Fruit fly (Drosophila melanogaster) Kc167 (cell line): ENCODE data around the gene Cftr.

ENCODE experiments used
- Myc ChIP-seq: fragments of >200 bp; optimal IDR thresholded peaks from 2 replicates; lab custom pipeline; 2017; ENCODE audit warnings: missing external identifiers
- Sin3A ChIP-seq: fragments of >200 bp; optimal IDR thresholded peaks from 2 replicates; lab custom pipeline; 2018; ENCODE audit warnings: missing external identifiers
- h ChIP-seq: fragments of >200 bp; optimal IDR thresholded peaks from 3 replicates; lab custom pipeline; 2018; ENCODE audit warnings: missing external identifiers
- insv ChIP-seq: fragments of >200 bp; optimal IDR thresholded peaks from 3 replicates; lab custom pipeline; 2018; ENCODE audit warnings: missing external identifiers
- psq ChIP-seq: fragments of >200 bp; optimal IDR thresholded peaks from 2 replicates; lab custom pipeline; 2017; ENCODE audit warnings: missing external identifiers
- ttk ChIP-seq: sonication (Bioruptor generic); optimal IDR thresholded peaks from 2 replicates; lab custom pipeline; 2017; ENCODE audit warnings: missing external identifiers

Cftr gene

dm6 chr3R:24563039-24563825, 19.5 kb upstream of the Cftr start:
- TF ChIP-seq Sin3A (lab: Kevin White, UChicago), result no peak
- TF ChIP-seq psq (lab: Kevin White, UChicago), result no peak

DNA sequence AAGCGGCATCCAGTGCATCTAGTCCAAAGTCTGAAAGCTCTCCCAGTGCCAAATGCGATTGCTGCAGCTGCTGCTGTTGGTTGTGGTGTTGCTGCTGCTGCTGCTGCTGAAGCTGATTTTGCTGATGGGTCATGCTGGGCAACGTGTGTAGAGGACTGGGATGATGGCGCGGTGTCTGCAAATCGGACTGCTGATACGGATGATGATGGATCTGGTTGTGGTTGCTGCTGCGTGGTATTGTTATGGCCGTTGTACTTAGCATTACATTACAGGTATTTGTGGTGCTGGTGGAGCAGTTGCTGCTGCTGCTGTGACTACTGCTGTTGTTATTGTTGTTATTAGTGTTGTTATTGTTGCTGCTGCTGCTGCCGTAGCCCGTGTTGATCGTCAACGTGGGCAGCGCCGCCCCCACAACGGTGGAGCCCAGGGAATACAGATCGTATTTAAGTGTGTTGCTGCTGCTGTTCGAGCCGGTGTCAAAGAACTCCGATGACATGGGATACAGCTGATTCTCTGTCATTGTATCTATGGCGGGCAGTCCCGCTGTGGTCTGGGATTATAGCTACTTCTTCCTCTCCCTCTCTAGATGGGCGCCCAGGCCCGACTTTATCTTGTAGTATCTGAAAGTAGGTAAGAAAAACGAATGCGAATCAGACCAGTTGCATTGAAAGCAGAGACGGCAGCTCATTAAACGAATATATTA, 18.8 kb upstream of the Cftr start:
- TF ChIP-seq h, result no peak
- no peak for TF ChIP-seq Sin3A (lab: Kevin White, UChicago)
- TF ChIP-seq insv, result no peak
- no peak for TF ChIP-seq psq (lab: Kevin White, UChicago)
- no peak for TF ChIP-seq ttk (lab: Kevin White, UChicago)
- TF ChIP-seq Myc (lab: Kevin White, UChicago), result no peak

DNA sequence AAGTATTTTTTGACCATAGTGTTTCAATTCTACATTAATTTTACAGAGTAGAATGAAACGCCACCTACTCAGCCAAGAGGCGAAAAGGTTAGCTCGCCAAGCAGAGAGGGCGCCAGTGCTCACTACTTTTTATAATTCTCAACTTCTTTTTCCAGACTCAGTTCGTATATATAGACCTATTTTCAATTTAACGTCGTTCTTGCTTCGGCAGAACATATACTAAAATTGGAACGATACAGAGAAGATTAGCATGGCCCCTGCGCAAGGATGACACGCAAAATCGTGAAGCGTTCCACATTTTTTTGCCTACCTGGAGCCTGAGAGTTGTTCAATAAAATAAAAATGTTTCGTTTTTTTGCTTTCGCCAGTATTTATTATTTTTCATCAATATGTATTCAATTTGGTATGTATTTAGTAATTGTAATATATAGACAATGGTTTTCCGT, 13.3 kb upstream of the Cftr start:
- TF ChIP-seq insv, result no peak
- TF ChIP-seq Myc (lab: Kevin White, UChicago), result no peak
- no peak for TF ChIP-seq h
- TF ChIP-seq psq (lab: Kevin White, UChicago), result no peak
- no peak for TF ChIP-seq ttk (lab: Kevin White, UChicago)
- TF ChIP-seq Sin3A (lab: Kevin White, UChicago), result no peak

- TF ChIP-seq psq (lab: Kevin White, UChicago) (no peak), ttk (lab: Kevin White, UChicago) (no peak), insv (no peak), Myc (lab: Kevin White, UChicago) (no peak), h (no peak), Sin3A (lab: Kevin White, UChicago) (no peak)
Observed at dm6 chr3R:24556554-24556953, 12.8 kb upstream of the Cftr start.

dm6 chr3R:24555932-24556331, 12.2 kb upstream of the Cftr start:
- TF ChIP-seq ttk (lab: Kevin White, UChicago) (no peak), h (no peak), Myc (lab: Kevin White, UChicago) (no peak), Sin3A (lab: Kevin White, UChicago) (no peak), psq (lab: Kevin White, UChicago) (no peak), insv (no peak)

DNA sequence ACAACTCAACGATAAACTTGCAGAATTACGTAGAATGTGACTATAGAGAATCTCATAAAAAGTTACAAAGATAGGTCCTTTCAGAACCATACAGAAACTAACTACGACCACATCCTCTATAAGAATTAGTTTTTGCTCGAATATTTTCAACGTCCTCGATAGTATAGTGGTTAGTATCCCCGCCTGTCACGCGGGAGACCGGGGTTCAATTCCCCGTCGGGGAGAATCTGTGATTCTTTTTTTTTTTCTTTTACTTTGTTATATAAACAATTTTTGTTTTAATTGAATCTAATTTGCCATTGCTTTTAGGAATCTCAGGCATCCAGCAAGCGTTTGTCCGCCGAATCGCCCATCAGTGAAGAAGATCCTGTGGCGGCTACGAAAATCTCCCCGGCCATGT, 11.4 kb upstream of the Cftr start:
- TF ChIP-seq psq (lab: Kevin White, UChicago) (no peak), insv (no peak), h (no peak), Sin3A (lab: Kevin White, UChicago) (no peak), ttk (lab: Kevin White, UChicago) (no peak), Myc (lab: Kevin White, UChicago) (no peak)

dm6 chr3R:24550802-24551391, 7.2 kb upstream of the Cftr start:
- no peak for TF ChIP-seq insv
- no peak for TF ChIP-seq h
- no peak for TF ChIP-seq Myc (lab: Kevin White, UChicago)
- TF ChIP-seq psq (lab: Kevin White, UChicago), result no peak
- no peak for TF ChIP-seq ttk (lab: Kevin White, UChicago)
- TF ChIP-seq Sin3A (lab: Kevin White, UChicago), result no peak

- TF ChIP-seq Sin3A (lab: Kevin White, UChicago) (no peak), h (no peak), insv (no peak), ttk (lab: Kevin White, UChicago) (no peak), psq (lab: Kevin White, UChicago) (no peak), Myc (lab: Kevin White, UChicago) (no peak)
Observed at dm6 chr3R:24549834-24550233, 6.1 kb upstream of the Cftr start.

DNA sequence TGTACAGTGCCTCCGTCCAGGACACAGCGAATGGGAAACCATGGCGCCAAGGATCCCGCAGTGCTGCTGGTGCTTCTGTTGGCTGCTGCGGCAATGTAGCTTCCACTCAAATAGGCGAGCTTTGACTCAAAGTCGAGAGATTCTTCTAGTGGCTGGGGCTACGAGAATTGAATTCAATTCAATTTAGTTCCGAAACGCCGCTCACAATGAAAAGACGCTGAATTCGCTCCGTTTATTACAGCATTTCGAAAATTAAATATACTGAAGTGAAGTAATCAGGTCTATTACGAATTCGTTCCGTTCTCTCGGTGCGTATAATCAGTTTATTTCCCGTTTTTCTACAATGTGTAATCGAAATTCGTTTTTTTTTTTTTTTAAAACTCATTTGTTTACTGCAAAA, 5.1 kb upstream of the Cftr start:
- TF ChIP-seq ttk (lab: Kevin White, UChicago) (no peak), h (no peak), insv (no peak), psq (lab: Kevin White, UChicago) (no peak), Myc (lab: Kevin White, UChicago) (no peak), Sin3A (lab: Kevin White, UChicago) (no peak)

dm6 chr3R:24548216-24548615, 4.5 kb upstream of the Cftr start:
- TF ChIP-seq h, result no peak
- no peak for TF ChIP-seq Sin3A (lab: Kevin White, UChicago)
- no peak for TF ChIP-seq psq (lab: Kevin White, UChicago)
- TF ChIP-seq ttk (lab: Kevin White, UChicago), result no peak
- no peak for TF ChIP-seq Myc (lab: Kevin White, UChicago)
- no peak for TF ChIP-seq insv

DNA sequence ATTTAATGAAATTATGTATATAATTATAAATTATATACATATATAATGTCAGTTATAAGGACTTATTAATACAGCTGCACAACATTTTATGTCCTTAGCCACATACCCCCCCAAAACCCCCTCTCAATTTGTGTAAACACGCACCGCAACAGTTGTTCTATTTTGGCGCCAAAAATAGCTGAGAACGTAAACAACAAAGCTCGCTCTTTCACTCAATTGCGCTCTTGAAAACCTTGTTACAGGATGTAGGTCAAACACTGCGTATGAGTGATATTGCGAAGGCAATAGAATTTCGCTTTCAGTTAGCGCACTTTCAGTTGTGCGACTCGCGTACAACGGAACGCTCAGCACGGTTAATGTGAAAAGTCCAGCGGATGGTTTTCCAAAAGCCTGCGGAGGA, 674 bp upstream of the Cftr start, which contains the start of gene Esyt2:
Gene Esyt2, plus strand, starts transcription at position 332 of the 400 bp plus-strand sequence.
- TF ChIP-seq psq (lab: Kevin White, UChicago) (no peak), Myc (lab: Kevin White, UChicago) (no peak)

- TF ChIP-seq Myc (lab: Kevin White, UChicago), result no peak
- TF ChIP-seq insv, result no peak
- TF ChIP-seq psq (lab: Kevin White, UChicago), result no peak
- TF ChIP-seq ttk (lab: Kevin White, UChicago), result no peak
- no peak for TF ChIP-seq Sin3A (lab: Kevin White, UChicago)
- no peak for TF ChIP-seq h
Observed at dm6 chr3R:24543033-24543675, 560 bp downstream of the Cftr start.
